Worm (Caenorhabditis elegans) whole organism, L1 larva: ENCODE results near the gene pak-2.

Experiments
- C04F5.9 ChIP-seq: sonication (generic microtip); optimal IDR thresholded peaks from 2 replicates; lab custom pipeline; 2016; ENCODE audit warnings: missing genetic modification characterization, missing compliant biosample characterization
- blmp-1 ChIP-seq: fragments of 150-350 bp; optimal IDR thresholded peaks from 2 replicates; lab custom pipeline; 2014; ENCODE audit warnings: missing biosample characterization, missing genetic modification characterization
- ces-1 ChIP-seq: fragments of 150-350 bp; optimal IDR thresholded peaks from 2 replicates; lab custom pipeline; 2014; ENCODE audit warnings: missing biosample characterization, missing genetic modification reagents, missing genetic modification characterization
- dsc-1 ChIP-seq: sonication (generic microtip); optimal IDR thresholded peaks from 2 replicates; lab custom pipeline; 2016; ENCODE audit warnings: mild to moderate bottlenecking, missing genetic modification characterization, missing compliant biosample characterization
- efl-1 ChIP-seq, 4 experiments: fragments of 150-350 bp; optimal IDR thresholded peaks in 3 of 4; peaks in 1 of 4; 1 replicate in 1 of 4; 2 replicates in 3 of 4; lab custom pipeline; 2014; ENCODE audit warnings: missing biosample characterization in 2 of 4, missing genetic modification characterization in 2 of 4, missing genetic modification reagents in 2 of 4
- egl-13 ChIP-seq: sonication (generic microtip); optimal IDR thresholded peaks from 2 replicates; lab custom pipeline; 2016; ENCODE audit warnings: missing genotype, missing genetic modification reagents, missing genetic modification characterization, missing compliant biosample characterization
- elt-2 ChIP-seq: sonication (generic microtip); optimal IDR thresholded peaks from 2 replicates; lab custom pipeline; 2016; ENCODE audit warnings: missing genetic modification characterization, mild to moderate bottlenecking, inconsistent platforms, missing compliant biosample characterization, missing genetic modification reagents
- elt-3 ChIP-seq, 6 experiments: fragments of 150-350 bp in 1 of 6; sonication (generic microtip); optimal IDR thresholded peaks; 2 replicates each; lab custom pipeline; 2017 to 2018; ENCODE audit warnings: missing biosample characterization in 6 of 6, missing genetic modification characterization in 6 of 6, inconsistent platforms in 1 of 6
- ets-5 ChIP-seq: fragments of 200-800 bp; sonication (Bioruptor generic); IDR thresholded peaks from 2 replicates; pipeline ENCODE4 v1.3.6; 2022; ENCODE audit warnings: missing genetic modification characterization, missing compliant biosample characterization
- fkh-8 ChIP-seq: sonication (generic microtip); optimal IDR thresholded peaks from 2 replicates; lab custom pipeline; 2016; ENCODE audit warnings: mild to moderate bottlenecking, missing genetic modification characterization, missing compliant biosample characterization
- fos-1 ChIP-seq: fragments of 150-350 bp; optimal IDR thresholded peaks from 2 replicates; lab custom pipeline; 2014; ENCODE audit warnings: missing biosample characterization, missing genetic modification characterization
- hlh-17 ChIP-seq: fragments of 200-800 bp; sonication (Bioruptor generic); optimal IDR thresholded peaks from 2 replicates; lab custom pipeline; 2018; ENCODE audit warnings: missing genetic modification characterization, mild to moderate bottlenecking, missing compliant biosample characterization, moderate library complexity, borderline replicate concordance
- irx-1 ChIP-seq: sonication (generic microtip); optimal IDR thresholded peaks from 2 replicates; lab custom pipeline; 2016; ENCODE audit warnings: missing genetic modification characterization, missing compliant biosample characterization
- jun-1 ChIP-seq: fragments of 150-350 bp; optimal IDR thresholded peaks from 2 replicates; lab custom pipeline; 2014; ENCODE audit warnings: missing biosample characterization, missing genetic modification reagents, missing genetic modification characterization
- lin-14 ChIP-seq: fragments of 200-800 bp; sonication (Bioruptor generic); optimal IDR thresholded peaks from 2 replicates; lab custom pipeline; 2018; ENCODE audit warnings: mild to moderate bottlenecking, missing genetic modification characterization, moderate library complexity, missing compliant biosample characterization
- lsy-2 ChIP-seq, 2 experiments: fragments of 150-350 bp; optimal IDR thresholded peaks; 2 replicates each; lab custom pipeline; 2014; ENCODE audit warnings: missing biosample characterization in 2 of 2, missing genetic modification characterization in 2 of 2
- mdl-1 ChIP-seq, 2 experiments: fragments of 150-350 bp; optimal IDR thresholded peaks; 2 replicates each; lab custom pipeline; 2014 to 2017; ENCODE audit warnings: missing biosample characterization in 2 of 2, missing genetic modification characterization in 2 of 2, inconsistent platforms in 1 of 2
- mef-2 ChIP-seq: fragments of 150-350 bp; optimal IDR thresholded peaks from 2 replicates; lab custom pipeline; 2014; ENCODE audit warnings: missing biosample characterization, missing genetic modification characterization
- nhr-11 ChIP-seq: fragments of 150-350 bp; optimal IDR thresholded peaks from 2 replicates; lab custom pipeline; 2014; ENCODE audit warnings: missing biosample characterization, missing genetic modification characterization
- nhr-20 ChIP-seq: sonication (generic microtip); optimal IDR thresholded peaks from 2 replicates; lab custom pipeline; 2016; ENCODE audit warnings: mild to moderate bottlenecking, missing genetic modification characterization, missing compliant biosample characterization
- nhr-237 ChIP-seq: fragments of 150-350 bp; optimal IDR thresholded peaks from 2 replicates; lab custom pipeline; 2014; ENCODE audit warnings: missing biosample characterization, missing genetic modification characterization
- nhr-47 ChIP-seq: sonication (generic microtip); optimal IDR thresholded peaks from 2 replicates; lab custom pipeline; 2016; ENCODE audit warnings: mild to moderate bottlenecking, missing genetic modification characterization, moderate library complexity, missing compliant biosample characterization
- nhr-71 ChIP-seq: sonication (generic microtip); optimal IDR thresholded peaks from 2 replicates; lab custom pipeline; 2016; ENCODE audit warnings: mild to moderate bottlenecking, missing genetic modification characterization, moderate library complexity, missing compliant biosample characterization
- nhr-76 ChIP-seq: sonication (generic microtip); optimal IDR thresholded peaks from 2 replicates; lab custom pipeline; 2017; ENCODE audit warnings: missing biosample characterization, missing genetic modification characterization
- nhr-85 ChIP-seq: sonication (generic microtip); peaks from one replicate; lab custom pipeline; 2016; ENCODE audit warnings: missing genetic modification characterization, inconsistent platforms, missing compliant biosample characterization
- nhr-90 ChIP-seq: sonication (generic microtip); optimal IDR thresholded peaks from 2 replicates; lab custom pipeline; 2016; ENCODE audit warnings: mild to moderate bottlenecking, missing genetic modification characterization, missing compliant biosample characterization; ENCODE audit not compliant: poor library complexity
- pax-3 ChIP-seq: fragments of 200-800 bp; sonication (Bioruptor generic); optimal IDR thresholded peaks from 2 replicates; lab custom pipeline; 2018; ENCODE audit warnings: mild to moderate bottlenecking, missing genetic modification characterization, moderate library complexity, missing compliant biosample characterization
- snpc-4 ChIP-seq: fragments of 150-350 bp; optimal IDR thresholded peaks from 2 replicates; lab custom pipeline; 2014; ENCODE audit warnings: missing biosample characterization, missing genetic modification characterization
- sox-4 ChIP-seq: sonication (generic microtip); optimal IDR thresholded peaks from 2 replicates; lab custom pipeline; 2016; ENCODE audit warnings: missing genetic modification characterization, missing compliant biosample characterization
- tbx-2 ChIP-seq: sonication (generic microtip); optimal IDR thresholded peaks from 2 replicates; lab custom pipeline; 2016; ENCODE audit warnings: missing genetic modification characterization, missing compliant biosample characterization
- tlp-1 ChIP-seq: fragments of 150-350 bp; optimal IDR thresholded peaks from 2 replicates; lab custom pipeline; 2014; ENCODE audit warnings: missing biosample characterization, missing genetic modification characterization
- unc-30 ChIP-seq: sonication (generic microtip); optimal IDR thresholded peaks from 2 replicates; lab custom pipeline; 2017; ENCODE audit warnings: missing biosample characterization, missing genetic modification characterization
- zag-1 ChIP-seq: fragments of 150-350 bp; optimal IDR thresholded peaks from 2 replicates; lab custom pipeline; 2014; ENCODE audit warnings: missing biosample characterization, missing genetic modification characterization
- ztf-11 ChIP-seq, 2 experiments: sonication (generic microtip); optimal IDR thresholded peaks; 2 replicates each; lab custom pipeline; 2016 to 2017; ENCODE audit warnings: missing genetic modification characterization in 2 of 2, missing biosample characterization in 1 of 2, missing compliant biosample characterization in 1 of 2

The pak-2 gene

ce11 chrV:11012419-11012818, 26.8 kb downstream of the pak-2 start, which contains the start of gene C13G3.1 (continued):
- no peak for TF ChIP-seq ces-1 (GFP tag; lab: Kevin White, UChicago)
- TF ChIP-seq nhr-85 (tag; lab: Kevin White, UChicago), result peak; percentile 68
- TF ChIP-seq hlh-17 (GFP tag; lab: Kevin White, UChicago), result no peak
- TF ChIP-seq tlp-1 (tag; lab: Kevin White, UChicago), result no peak
- peak; percentile 38 for TF ChIP-seq nhr-47 (tag; lab: Kevin White, UChicago)
- peak; percentile 35 for TF ChIP-seq nhr-71 (tag; lab: Kevin White, UChicago)
- no peak for TF ChIP-seq nhr-76
- TF ChIP-seq nhr-11 (tag; lab: Kevin White, UChicago), result no peak

ce11 chrV:11011807-11012206, 27.4 kb downstream of the pak-2 start:
- TF ChIP-seq efl-1 (optimal IDR thresholded peaks at IDR 0.05; lab: Kevin White, UChicago) (no peak), efl-1 (GFP tag; optimal IDR thresholded peaks at IDR 0.05 in 1 of 2; lab: Kevin White, UChicago) (peak in 1 of 2 experiments; percentile 90), snpc-4 (tag; lab: Kevin White, UChicago) (no peak)

ce11 chrV:11010768-11011167, 28.5 kb downstream of the pak-2 start:
- TF ChIP-seq nhr-47 (tag; lab: Kevin White, UChicago) (peak; percentile 39), unc-30 (tag; lab: Kevin White, UChicago) (no peak), pax-3 (tag; lab: Kevin White, UChicago) (no peak), fkh-8 (tag; lab: Kevin White, UChicago) (peak; percentile 78), mdl-1 (tag; optimal IDR thresholded peaks at IDR 0.05; lab: Kevin White, UChicago) (no peak), lin-14 (GFP tag; lab: Kevin White, UChicago) (peak; percentile 4), elt-3 (tag; optimal IDR thresholded peaks at IDR 0.05; lab: Kevin White, UChicago) (no peak), sox-4 (tag; lab: Kevin White, UChicago) (peak; percentile 54), egl-13 (peak; percentile 23), nhr-71 (tag; lab: Kevin White, UChicago) (peak; percentile 32), irx-1 (tag; lab: Kevin White, UChicago) (no peak)

- peak; percentile 71 for TF ChIP-seq elt-2 (tag; lab: Kevin White, UChicago)
- TF ChIP-seq efl-1 (optimal IDR thresholded peaks at IDR 0.05; lab: Kevin White, UChicago), result no peak
- peak in 1 of 2 experiments; percentile 82 for TF ChIP-seq efl-1 (GFP tag; optimal IDR thresholded peaks at IDR 0.05 in 1 of 2; lab: Kevin White, UChicago)
- peak; percentile 11 for TF ChIP-seq jun-1 (tag; lab: Kevin White, UChicago)
- TF ChIP-seq lsy-2 (tag; optimal IDR thresholded peaks at IDR 0.05; lab: Kevin White, UChicago), result no peak
Measured at ce11 chrV:11009124-11009524, 30.1 kb downstream of the pak-2 start.

- TF ChIP-seq elt-2 (tag; lab: Kevin White, UChicago) (peak; percentile 62), ztf-11 (tag; optimal IDR thresholded peaks at IDR 0.05; lab: Kevin White, UChicago) (no peak), nhr-237 (tag; lab: Kevin White, UChicago) (no peak), zag-1 (no peak), nhr-90 (tag; lab: Kevin White, UChicago) (no peak), blmp-1 (peak; percentile 5), pax-3 (tag; lab: Kevin White, UChicago) (no peak)
Measured at ce11 chrV:11007651-11008050, 31.6 kb downstream of the pak-2 start.

ce11 chrV:11004094-11004493, 35.1 kb downstream of the pak-2 start:
- TF ChIP-seq mdl-1 (tag; optimal IDR thresholded peaks at IDR 0.05; lab: Kevin White, UChicago), result no peak
- TF ChIP-seq nhr-47 (tag; lab: Kevin White, UChicago), result peak; percentile 12
- TF ChIP-seq unc-30 (tag; lab: Kevin White, UChicago), result no peak
- TF ChIP-seq dsc-1 (tag; lab: Kevin White, UChicago), result peak; percentile 92

- no peak for TF ChIP-seq mef-2
- TF ChIP-seq tbx-2 (tag; lab: Kevin White, UChicago), result no peak
- TF ChIP-seq sox-4 (tag; lab: Kevin White, UChicago), result no peak
- no peak for TF ChIP-seq nhr-20 (tag; lab: Kevin White, UChicago)
- no peak for TF ChIP-seq C04F5.9 (tag; lab: Kevin White, UChicago)
- TF ChIP-seq fos-1 (tag; lab: Kevin White, UChicago), result no peak
- no peak for TF ChIP-seq ets-5 (GFP tag; lab: Robert Waterston, UW)
Measured at ce11 chrV:11002434-11002833, 36.8 kb downstream of the pak-2 start, which contains the start of gene F53B7.4. Gene F53B7.4, minus strand, starts transcription at chrV:11002534.
